Worm (Caenorhabditis elegans): ENCODE measurements around the gene ZK643.5.

DNA sequence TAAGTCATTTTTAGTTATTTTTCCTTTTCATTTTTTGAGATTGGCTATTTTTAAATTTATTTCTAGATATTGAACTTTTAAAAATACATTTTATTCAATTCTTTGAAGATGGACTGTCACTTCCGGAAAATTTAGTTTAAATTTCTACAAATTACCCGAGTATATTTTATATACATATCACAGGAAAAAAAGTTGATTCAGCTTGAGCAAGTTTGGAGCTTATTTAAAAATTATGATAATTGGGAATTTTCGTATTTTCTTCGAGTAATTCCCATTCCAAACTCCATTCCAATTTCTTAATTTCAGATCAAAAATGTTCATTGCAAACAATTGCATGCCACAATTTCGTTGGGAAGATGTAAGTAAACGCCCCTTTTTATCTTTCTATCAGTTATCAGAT is 26.3 kb downstream of the ZK643.5 start, which contains the start of gene arrd-15:
- TF ChIP-seq nhr-25 (tag; optimal IDR thresholded peaks at IDR 0.05), result no peak
- TF ChIP-seq nhr-11 (tag; optimal IDR thresholded peaks at IDR 0.05), result no peak
- no peak for TF ChIP-seq ZK546.5 (tag; optimal IDR thresholded peaks at IDR 0.05)
- no peak for TF ChIP-seq F13H6.1 (tag; optimal IDR thresholded peaks at IDR 0.05)
- no peak for TF ChIP-seq lsy-2 (tag; optimal IDR thresholded peaks at IDR 0.05)
- TF ChIP-seq blmp-1 (tag; optimal IDR thresholded peaks at IDR 0.05; ENCODE audit: insufficient read depth), result no peak
- TF ChIP-seq ama-1 (optimal IDR thresholded peaks at IDR 0.05), result no peak
- no peak for TF ChIP-seq lin-39 (tag; optimal IDR thresholded peaks at IDR 0.05)

Measured in whole organism, L2 larva.